Worm (Caenorhabditis elegans) whole organism, mixed stage, embryonic: ENCODE measurements around the gene fbxc-17.
A peak's percentile ranks its signal among the peaks of the same experiment; 100 is the strongest.

Experiments
- blmp-1 ChIP-seq: fragments of 150-350 bp; optimal IDR thresholded peaks from 2 replicates; lab custom pipeline; 2014; ENCODE audit warnings: missing biosample characterization, missing genetic modification characterization
- cnd-1 ChIP-seq: fragments of 200-800 bp; sonication (Bioruptor generic); optimal IDR thresholded peaks from 2 replicates; lab custom pipeline; 2018; ENCODE audit warnings: mild to moderate bottlenecking, missing genetic modification characterization, missing compliant biosample characterization
- hlh-1 ChIP-seq: fragments of 150-350 bp; optimal IDR thresholded peaks from 2 replicates; lab custom pipeline; 2014; ENCODE audit warnings: missing biosample characterization, missing genetic modification reagents, missing genetic modification characterization
- lin-32 ChIP-seq: fragments of 200-800 bp; sonication (Bioruptor generic); optimal IDR thresholded peaks from 2 replicates; lab custom pipeline; 2018; ENCODE audit warnings: mild to moderate bottlenecking, missing genetic modification characterization, missing compliant biosample characterization
- mep-1 ChIP-seq: fragments of 150-350 bp; optimal IDR thresholded peaks from 2 replicates; lab custom pipeline; 2017; ENCODE audit warnings: missing biosample characterization, missing genetic modification reagents, missing genetic modification characterization, inconsistent platforms
- nhr-12 ChIP-seq: fragments of 150-350 bp; optimal IDR thresholded peaks from 2 replicates; lab custom pipeline; 2014; ENCODE audit warnings: missing biosample characterization, missing genetic modification characterization
- nhr-2 ChIP-seq: fragments of 150-350 bp; optimal IDR thresholded peaks from 2 replicates; lab custom pipeline; 2014; ENCODE audit warnings: missing biosample characterization, missing genetic modification characterization
- unc-62 ChIP-seq: fragments of 150-350 bp; optimal IDR thresholded peaks from 2 replicates; lab custom pipeline; 2014; ENCODE audit warnings: missing biosample characterization, missing genetic modification reagents, missing genetic modification characterization
- zip-8 ChIP-seq: fragments of 150-350 bp; optimal IDR thresholded peaks from 2 replicates; lab custom pipeline; 2014; ENCODE audit warnings: missing biosample characterization, missing genetic modification characterization

Gene fbxc-17

DNA sequence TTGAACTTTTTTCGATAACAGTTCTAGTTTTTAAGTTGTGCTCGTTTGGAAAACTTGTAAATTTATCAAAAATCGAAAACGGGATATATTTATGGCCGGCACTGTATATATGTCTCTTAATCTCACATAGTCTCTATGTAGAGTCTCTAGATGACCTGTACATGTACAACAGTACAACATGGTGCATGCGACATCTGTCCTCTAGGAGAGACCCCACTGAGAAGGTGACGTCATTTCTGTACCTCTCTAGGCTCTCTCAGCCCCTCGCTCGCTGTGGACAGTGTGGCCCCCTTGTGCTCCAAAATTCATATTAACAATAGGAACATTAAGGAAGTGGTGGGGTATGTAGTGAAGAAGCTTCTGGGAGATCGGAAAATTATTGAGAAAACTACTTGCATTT is 41.8 kb downstream of the fbxc-17 start:
- TF ChIP-seq unc-62 (no peak), nhr-2 (peak; percentile 90), lin-32 (peak; percentile 46), cnd-1 (tag; lab: Kevin White, UChicago) (peak; percentile 71), zip-8 (tag; lab: Kevin White, UChicago) (peak; percentile 64)

DNA sequence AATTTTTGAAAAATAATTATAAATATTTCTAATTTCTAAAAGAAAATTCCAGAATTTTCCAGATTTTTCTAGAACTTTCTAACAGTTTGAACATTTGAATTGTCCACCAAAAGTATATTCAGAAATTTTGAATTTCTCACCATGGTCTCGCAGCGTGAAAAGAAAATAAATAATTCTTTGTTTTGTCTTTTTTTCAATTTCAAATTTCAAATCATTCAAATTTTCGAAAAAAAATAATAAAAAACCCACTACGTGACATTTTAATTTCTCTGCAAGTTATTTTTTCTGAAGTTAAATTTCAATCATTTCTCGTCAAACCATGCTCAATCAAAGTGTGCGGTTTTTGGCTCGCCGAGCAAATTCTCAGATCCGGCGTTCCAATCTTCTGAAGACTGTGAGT is 46.3 kb downstream of the fbxc-17 start, which contains the start of gene acs-15:
acs-15 (plus strand) TSS at position 301 of the 400 bp plus-strand sequence.
- TF ChIP-seq lin-32 (no peak), nhr-12 (no peak)

DNA sequence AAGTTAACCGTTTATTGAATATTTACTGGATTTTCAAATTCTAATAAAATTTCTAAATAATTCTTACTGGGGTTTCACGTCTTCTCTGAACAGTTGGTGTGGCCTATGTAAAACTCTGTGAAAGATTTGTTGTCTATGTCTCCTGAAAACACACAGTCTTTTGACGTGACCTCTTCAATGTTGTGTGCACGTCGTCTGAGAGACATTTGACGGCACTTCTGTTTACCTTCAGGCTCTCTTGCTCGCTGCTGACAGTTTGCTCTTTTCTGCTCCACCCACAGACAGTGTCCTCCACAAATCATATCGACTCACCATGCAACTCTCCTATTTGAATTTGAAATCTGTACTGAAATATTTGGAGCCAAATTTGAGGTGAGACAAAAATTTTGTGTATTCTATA is 48.2 kb downstream of the fbxc-17 start, which contains the start of gene fbxc-34:
fbxc-34 (plus strand) TSS at position 301 of the 400 bp plus-strand sequence.
- TF ChIP-seq hlh-1 (tag; lab: Kevin White, UChicago) = peak; percentile 33
- TF ChIP-seq, all 35 proteins: peak for 1; not testable (repeated sequence) for 34

DNA sequence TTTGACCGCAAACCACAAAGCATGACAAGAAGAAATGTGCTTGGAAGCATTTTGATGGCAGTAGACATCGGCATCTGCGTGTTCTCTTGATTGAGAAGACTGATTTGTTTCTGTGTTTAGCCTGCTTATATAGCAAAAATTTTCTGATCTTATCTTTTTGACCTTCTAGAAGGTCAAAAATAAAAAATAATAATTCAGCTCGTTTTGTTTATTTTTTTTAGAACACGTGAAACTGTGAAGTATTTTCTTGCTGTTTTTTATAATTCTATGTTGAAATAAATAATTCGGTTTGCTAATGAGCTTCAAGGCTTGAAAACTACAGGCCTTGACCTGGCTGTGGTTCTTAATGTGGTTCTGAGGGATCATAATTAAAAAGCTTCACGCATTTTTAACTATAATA is 51.7 kb downstream of the fbxc-17 start, which contains the start of gene R07C3.13:
R07C3.13 (minus strand) TSS at position 101 of the 400 bp plus-strand sequence.
- TF ChIP-seq hlh-1 (tag; lab: Kevin White, UChicago) = no peak
- TF ChIP-seq mep-1 (tag; lab: Kevin White, UChicago) = no peak
- TF ChIP-seq lin-32 = no peak
- TF ChIP-seq blmp-1 = no peak
